Worm (Caenorhabditis elegans) whole organism, L1 larva: ENCODE results near the gene Y71H10B.1.

Experiments
- C34B4.2 ChIP-seq: sonication (generic microtip); optimal IDR thresholded peaks from 2 replicates; lab custom pipeline; 2017; ENCODE audit warnings: mild to moderate bottlenecking, missing genetic modification characterization, missing compliant biosample characterization
- F16B12.6 ChIP-seq: fragments of 150-350 bp; optimal IDR thresholded peaks from 2 replicates; lab custom pipeline; 2014; ENCODE audit warnings: missing biosample characterization, missing genetic modification characterization
- alr-1 ChIP-seq: fragments of 200-800 bp; sonication (Bioruptor generic); optimal IDR thresholded peaks from 2 replicates; lab custom pipeline; 2018; ENCODE audit warnings: borderline replicate concordance, mild to moderate bottlenecking, missing genetic modification characterization, missing compliant biosample characterization
- ama-1 ChIP-seq: fragments of 150-350 bp; optimal IDR thresholded peaks from 2 replicates; lab custom pipeline; 2014
- blmp-1 ChIP-seq: fragments of 150-350 bp; optimal IDR thresholded peaks from 2 replicates; lab custom pipeline; 2014; ENCODE audit warnings: missing biosample characterization, missing genetic modification characterization
- ceh-63 ChIP-seq: fragments of 200-800 bp; sonication (Bioruptor generic); optimal IDR thresholded peaks from 2 replicates; lab custom pipeline; 2018; ENCODE audit warnings: mild to moderate bottlenecking, missing genetic modification characterization, missing compliant biosample characterization
- ceh-8 ChIP-seq: fragments of 200-800 bp; sonication (Bioruptor generic); optimal IDR thresholded peaks from 2 replicates; lab custom pipeline; 2018; ENCODE audit warnings: mild to moderate bottlenecking, missing genetic modification characterization, moderate library complexity, missing compliant biosample characterization
- ceh-88 ChIP-seq: fragments of 200-800 bp; sonication (Bioruptor generic); IDR thresholded peaks from 2 replicates; pipeline ENCODE4 v1.3.6; 2022; ENCODE audit warnings: missing genetic modification characterization, missing compliant biosample characterization
- ceh-90 ChIP-seq: sonication (generic microtip); optimal IDR thresholded peaks from 2 replicates; lab custom pipeline; 2016; ENCODE audit warnings: missing genetic modification characterization, missing compliant biosample characterization
- dsc-1 ChIP-seq: sonication (generic microtip); optimal IDR thresholded peaks from 2 replicates; lab custom pipeline; 2016; ENCODE audit warnings: mild to moderate bottlenecking, missing genetic modification characterization, missing compliant biosample characterization
- efl-3 ChIP-seq: fragments of 200-800 bp; sonication (Bioruptor generic); optimal IDR thresholded peaks from 2 replicates; lab custom pipeline; 2018; ENCODE audit warnings: mild to moderate bottlenecking, missing genetic modification characterization, missing compliant biosample characterization
- egl-13 ChIP-seq: sonication (generic microtip); optimal IDR thresholded peaks from 2 replicates; lab custom pipeline; 2016; ENCODE audit warnings: missing genotype, missing genetic modification reagents, missing genetic modification characterization, missing compliant biosample characterization
- egl-27 ChIP-seq, 2 experiments: fragments of 150-350 bp in 1 of 2; sonication (generic microtip); optimal IDR thresholded peaks; 3 replicates each; lab custom pipeline; 2017 to 2018; ENCODE audit warnings: missing biosample characterization in 2 of 2, missing genetic modification characterization in 2 of 2, missing genetic modification reagents in 2 of 2
- elt-2 ChIP-seq: sonication (generic microtip); optimal IDR thresholded peaks from 2 replicates; lab custom pipeline; 2016; ENCODE audit warnings: missing genetic modification characterization, mild to moderate bottlenecking, inconsistent platforms, missing compliant biosample characterization, missing genetic modification reagents
- elt-3 ChIP-seq, 6 experiments: fragments of 150-350 bp in 1 of 6; sonication (generic microtip); optimal IDR thresholded peaks; 2 replicates each; lab custom pipeline; 2017 to 2018; ENCODE audit warnings: missing biosample characterization in 6 of 6, missing genetic modification characterization in 6 of 6, inconsistent platforms in 1 of 6
- ets-5 ChIP-seq: fragments of 200-800 bp; sonication (Bioruptor generic); IDR thresholded peaks from 2 replicates; pipeline ENCODE4 v1.3.6; 2022; ENCODE audit warnings: missing genetic modification characterization, missing compliant biosample characterization
- fkh-8 ChIP-seq: sonication (generic microtip); optimal IDR thresholded peaks from 2 replicates; lab custom pipeline; 2016; ENCODE audit warnings: mild to moderate bottlenecking, missing genetic modification characterization, missing compliant biosample characterization
- fos-1 ChIP-seq: fragments of 150-350 bp; optimal IDR thresholded peaks from 2 replicates; lab custom pipeline; 2014; ENCODE audit warnings: missing biosample characterization, missing genetic modification characterization
- hlh-17 ChIP-seq: fragments of 200-800 bp; sonication (Bioruptor generic); optimal IDR thresholded peaks from 2 replicates; lab custom pipeline; 2018; ENCODE audit warnings: missing genetic modification characterization, mild to moderate bottlenecking, missing compliant biosample characterization, moderate library complexity, borderline replicate concordance
- hlh-4 ChIP-seq: sonication (generic microtip); optimal IDR thresholded peaks from 2 replicates; lab custom pipeline; 2016; ENCODE audit warnings: mild to moderate bottlenecking, missing genetic modification characterization, missing compliant biosample characterization
- irx-1 ChIP-seq: sonication (generic microtip); optimal IDR thresholded peaks from 2 replicates; lab custom pipeline; 2016; ENCODE audit warnings: missing genetic modification characterization, missing compliant biosample characterization
- lin-13 ChIP-seq: fragments of 150-350 bp; optimal IDR thresholded peaks from 2 replicates; lab custom pipeline; 2014; ENCODE audit warnings: missing biosample characterization, missing genetic modification reagents, missing genetic modification characterization
- lin-14 ChIP-seq: fragments of 200-800 bp; sonication (Bioruptor generic); optimal IDR thresholded peaks from 2 replicates; lab custom pipeline; 2018; ENCODE audit warnings: mild to moderate bottlenecking, missing genetic modification characterization, moderate library complexity, missing compliant biosample characterization
- lin-15B ChIP-seq: fragments of 150-350 bp; sonication (generic microtip); optimal IDR thresholded peaks from 3 replicates; lab custom pipeline; 2014; ENCODE audit warnings: missing biosample characterization, missing genetic modification characterization
- lin-35 ChIP-seq, 2 experiments: fragments of 150-350 bp; optimal IDR thresholded peaks; 2 replicates each; lab custom pipeline; 2014; ENCODE audit warnings: missing biosample characterization in 2 of 2, missing genetic modification characterization in 2 of 2, missing genetic modification reagents in 2 of 2
- lin-39 ChIP-seq: fragments of 150-350 bp; optimal IDR thresholded peaks from 2 replicates; lab custom pipeline; 2014; ENCODE audit warnings: missing biosample characterization, missing genetic modification reagents, missing genetic modification characterization
- lir-3 ChIP-seq: sonication (generic microtip); optimal IDR thresholded peaks from 2 replicates; lab custom pipeline; 2016; ENCODE audit warnings: mild to moderate bottlenecking, missing genetic modification characterization, moderate library complexity, missing compliant biosample characterization; ENCODE audit not compliant: poor library complexity
- lsy-2 ChIP-seq, 2 experiments: fragments of 150-350 bp; optimal IDR thresholded peaks; 2 replicates each; lab custom pipeline; 2014; ENCODE audit warnings: missing biosample characterization in 2 of 2, missing genetic modification characterization in 2 of 2
- mdl-1 ChIP-seq, 2 experiments: fragments of 150-350 bp; optimal IDR thresholded peaks; 2 replicates each; lab custom pipeline; 2014 to 2017; ENCODE audit warnings: missing biosample characterization in 2 of 2, missing genetic modification characterization in 2 of 2, inconsistent platforms in 1 of 2
- mef-2 ChIP-seq: fragments of 150-350 bp; optimal IDR thresholded peaks from 2 replicates; lab custom pipeline; 2014; ENCODE audit warnings: missing biosample characterization, missing genetic modification characterization
- nhr-19 ChIP-seq: fragments of 200-800 bp; sonication (Bioruptor generic); conservative IDR thresholded peaks from 2 replicates; pipeline ENCODE4 v1.3.6; 2022; ENCODE audit warnings: missing genetic modification characterization, missing compliant biosample characterization
- nhr-28 ChIP-seq: fragments of 150-350 bp; optimal IDR thresholded peaks from 2 replicates; lab custom pipeline; 2014; ENCODE audit warnings: missing biosample characterization, missing genetic modification characterization
- nhr-47 ChIP-seq: sonication (generic microtip); optimal IDR thresholded peaks from 2 replicates; lab custom pipeline; 2016; ENCODE audit warnings: mild to moderate bottlenecking, missing genetic modification characterization, moderate library complexity, missing compliant biosample characterization
- nhr-76 ChIP-seq: sonication (generic microtip); optimal IDR thresholded peaks from 2 replicates; lab custom pipeline; 2017; ENCODE audit warnings: missing biosample characterization, missing genetic modification characterization
- nhr-84 ChIP-seq: sonication (generic microtip); optimal IDR thresholded peaks from 2 replicates; lab custom pipeline; 2017; ENCODE audit warnings: missing biosample characterization, missing genetic modification characterization
- nhr-90 ChIP-seq: sonication (generic microtip); optimal IDR thresholded peaks from 2 replicates; lab custom pipeline; 2016; ENCODE audit warnings: mild to moderate bottlenecking, missing genetic modification characterization, missing compliant biosample characterization; ENCODE audit not compliant: poor library complexity
- pag-3 ChIP-seq: sonication (generic microtip); optimal IDR thresholded peaks from 2 replicates; lab custom pipeline; 2017; ENCODE audit warnings: missing genetic modification characterization, mild to moderate bottlenecking, missing compliant biosample characterization, antibody characterized with exemption, borderline replicate concordance; ENCODE audit not compliant: insufficient read depth
- rnt-1 ChIP-seq: sonication (generic microtip); optimal IDR thresholded peaks from 2 replicates; lab custom pipeline; 2016; ENCODE audit warnings: mild to moderate bottlenecking, missing genetic modification characterization, moderate library complexity, missing compliant biosample characterization
- snpc-4 ChIP-seq: fragments of 150-350 bp; optimal IDR thresholded peaks from 2 replicates; lab custom pipeline; 2014; ENCODE audit warnings: missing biosample characterization, missing genetic modification characterization
- snu-23 ChIP-seq: sonication (generic microtip); optimal IDR thresholded peaks from 2 replicates; lab custom pipeline; 2016; ENCODE audit warnings: missing genetic modification characterization, missing compliant biosample characterization
- sox-4 ChIP-seq: sonication (generic microtip); optimal IDR thresholded peaks from 2 replicates; lab custom pipeline; 2016; ENCODE audit warnings: missing genetic modification characterization, missing compliant biosample characterization
- sup-37 ChIP-seq: fragments of 200-800 bp; sonication (Bioruptor generic); optimal IDR thresholded peaks from 2 replicates; lab custom pipeline; 2018; ENCODE audit warnings: mild to moderate bottlenecking, missing genetic modification characterization, missing compliant biosample characterization
- swsn-7 ChIP-seq: sonication (generic microtip); optimal IDR thresholded peaks from 2 replicates; lab custom pipeline; 2016; ENCODE audit warnings: missing genetic modification characterization, missing compliant biosample characterization
- tbx-2 ChIP-seq: sonication (generic microtip); optimal IDR thresholded peaks from 2 replicates; lab custom pipeline; 2016; ENCODE audit warnings: missing genetic modification characterization, missing compliant biosample characterization
- tlp-1 ChIP-seq: fragments of 150-350 bp; optimal IDR thresholded peaks from 2 replicates; lab custom pipeline; 2014; ENCODE audit warnings: missing biosample characterization, missing genetic modification characterization
- unc-130 ChIP-seq: fragments of 150-350 bp; optimal IDR thresholded peaks from 2 replicates; lab custom pipeline; 2017; ENCODE audit warnings: missing biosample characterization, missing genetic modification characterization, inconsistent platforms
- unc-30 ChIP-seq: sonication (generic microtip); optimal IDR thresholded peaks from 2 replicates; lab custom pipeline; 2017; ENCODE audit warnings: missing biosample characterization, missing genetic modification characterization
- unc-62 ChIP-seq: fragments of 150-350 bp; optimal IDR thresholded peaks from 2 replicates; lab custom pipeline; 2014; ENCODE audit warnings: missing biosample characterization, missing genetic modification reagents, missing genetic modification characterization
- unc-98 ChIP-seq: fragments of 200-800 bp; sonication (Bioruptor generic); IDR thresholded peaks from 2 replicates; pipeline ENCODE4 v1.3.6; 2022; ENCODE audit warnings: missing genetic modification characterization, missing compliant biosample characterization
- vab-15 ChIP-seq: sonication (generic microtip); optimal IDR thresholded peaks from 2 replicates; lab custom pipeline; 2017; ENCODE audit warnings: missing genotype, mild to moderate bottlenecking, missing genetic modification characterization, missing compliant biosample characterization
- xbp-1 ChIP-seq: sonication (generic microtip); optimal IDR thresholded peaks from 2 replicates; lab custom pipeline; 2016; ENCODE audit warnings: missing genetic modification characterization, missing compliant biosample characterization
- ztf-11 ChIP-seq, 2 experiments: sonication (generic microtip); optimal IDR thresholded peaks; 2 replicates each; lab custom pipeline; 2016 to 2017; ENCODE audit warnings: missing genetic modification characterization in 2 of 2, missing biosample characterization in 1 of 2, missing compliant biosample characterization in 1 of 2

The Y71H10B.1 gene

ce11 chrX:2809611-2810010 is 30.5 kb downstream of the Y71H10B.1 start, which contains the start of gene C14A11.9 (continued):
- TF ChIP-seq elt-3 (tag; optimal IDR thresholded peaks at IDR 0.05; lab: Kevin White, UChicago) = peak in 3 of 6 experiments; percentile 29 to 63 (median 35)
- TF ChIP-seq tbx-2 = peak; percentile 96
- peak; percentile 81 for TF ChIP-seq ceh-8 (GFP tag; lab: Kevin White, UChicago)
- TF ChIP-seq nhr-19 (GFP tag; lab: Robert Waterston, UW) = peak; percentile 90
- TF ChIP-seq nhr-47 (tag; lab: Kevin White, UChicago) = peak; percentile 97
- TF ChIP-seq fos-1 (tag; lab: Kevin White, UChicago) = peak; percentile 89
- no peak for TF ChIP-seq vab-15 (tag; lab: Kevin White, UChicago)
- TF ChIP-seq dsc-1 = peak; percentile 95
- TF ChIP-seq unc-62 = no peak
- peak; percentile 33 for TF ChIP-seq mef-2 (tag; lab: Kevin White, UChicago)
- peak in 1 of 2 experiments; percentile 87 for TF ChIP-seq mdl-1 (tag; optimal IDR thresholded peaks at IDR 0.05; lab: Kevin White, UChicago)
- peak; percentile 68 for TF ChIP-seq sup-37 (GFP tag; lab: Kevin White, UChicago)
- peak; percentile 52 for TF ChIP-seq efl-3 (GFP tag; lab: Kevin White, UChicago)
- TF ChIP-seq lin-35 (GFP tag; optimal IDR thresholded peaks at IDR 0.05; lab: Kevin White, UChicago) = peak; percentile 78 to 90
- peak; percentile 93 for TF ChIP-seq lin-39 (tag; lab: Kevin White, UChicago)
- TF ChIP-seq rnt-1 (tag; lab: Kevin White, UChicago) = peak; percentile 96
- TF ChIP-seq snu-23 (GFP tag; lab: Kevin White, UChicago) = peak; percentile 97
- peak; percentile 13 for TF ChIP-seq nhr-76 (tag; lab: Kevin White, UChicago)
- peak; percentile 93 for TF ChIP-seq egl-13 (tag; lab: Kevin White, UChicago)
- TF ChIP-seq lin-15B (tag; lab: Kevin White, UChicago) = peak; percentile 16
- TF ChIP-seq tlp-1 (tag; lab: Kevin White, UChicago) = no peak
- TF ChIP-seq hlh-4 = no peak
- peak; percentile 68 for TF ChIP-seq sox-4 (tag; lab: Kevin White, UChicago)
- peak; percentile 91 for TF ChIP-seq fkh-8 (tag; lab: Kevin White, UChicago)
- TF ChIP-seq ztf-11 (tag; optimal IDR thresholded peaks at IDR 0.05; lab: Kevin White, UChicago) = peak in 1 of 2 experiments; percentile 66
- peak; percentile 91 for TF ChIP-seq elt-2
- TF ChIP-seq C34B4.2 (tag; lab: Kevin White, UChicago) = no peak
- no peak for TF ChIP-seq alr-1 (tag; lab: Kevin White, UChicago)
- TF ChIP-seq nhr-28 (tag; lab: Kevin White, UChicago) = no peak
- peak; percentile 90 for TF ChIP-seq xbp-1 (tag; lab: Kevin White, UChicago)
- peak; percentile 96 for TF ChIP-seq swsn-7 (tag; lab: Kevin White, UChicago)
- no peak for TF ChIP-seq unc-98 (GFP tag; lab: Robert Waterston, UW)
- peak; percentile 35 for TF ChIP-seq pag-3 (tag; lab: Kevin White, UChicago)
- no peak for TF ChIP-seq unc-30
- peak; percentile 94 for TF ChIP-seq lin-14 (GFP tag; lab: Kevin White, UChicago)
- TF ChIP-seq snpc-4 = peak; percentile 86
- peak; percentile 56 for TF ChIP-seq lir-3
- peak in 1 of 2 experiments; percentile 52 for TF ChIP-seq egl-27 (tag; optimal IDR thresholded peaks at IDR 0.05; lab: Kevin White, UChicago)
- no peak for TF ChIP-seq nhr-84 (tag; lab: Kevin White, UChicago)
- TF ChIP-seq nhr-90 (tag; lab: Kevin White, UChicago) = peak; percentile 94
- TF ChIP-seq ceh-90 (tag; lab: Kevin White, UChicago) = peak; percentile 23
- TF ChIP-seq ama-1 (lab: Kevin White, UChicago) = no peak
- peak; percentile 56 for TF ChIP-seq unc-130
- peak; percentile 69 for TF ChIP-seq blmp-1 (tag; lab: Kevin White, UChicago)
- TF ChIP-seq ceh-63 = no peak
- TF ChIP-seq ets-5 = no peak
- TF ChIP-seq lin-13 (GFP tag; lab: Kevin White, UChicago) = peak; percentile 91
- TF ChIP-seq F16B12.6 = peak; percentile 53
- peak; percentile 70 for TF ChIP-seq ceh-88 (GFP tag; lab: Robert Waterston, UW)
- TF ChIP-seq irx-1 (tag; lab: Kevin White, UChicago) = peak; percentile 92
- peak; percentile 89 to 91 for TF ChIP-seq lsy-2 (tag; optimal IDR thresholded peaks at IDR 0.05; lab: Kevin White, UChicago)
- no peak for TF ChIP-seq hlh-17
